Fruit fly (Drosophila melanogaster) whole organism, pupa: ENCODE results near the gene CASK.

Experiments used
- CG10348 ChIP-seq: fragments of 200-800 bp; sonication (Bioruptor generic); IDR thresholded peaks from 2 replicates; pipeline ENCODE4 v1.3.6; 2022; ENCODE audit warnings: missing biosample characterization, missing genetic modification characterization
- CG12605 ChIP-seq: fragments of 200-800 bp; sonication (Bioruptor generic); IDR thresholded peaks from 2 replicates; pipeline ENCODE4 v1.3.6; 2022; ENCODE audit warnings: missing biosample characterization, missing genetic modification characterization
- CG13204 ChIP-seq: fragments of 200-800 bp; sonication (Bioruptor generic); optimal IDR thresholded peaks from 2 replicates; lab custom pipeline; 2018; ENCODE audit warnings: missing biosample characterization, mild to moderate bottlenecking, missing genetic modification characterization, moderate library complexity
- CG14655 ChIP-seq: fragments of 200-800 bp; sonication (Bioruptor generic); optimal IDR thresholded peaks from 3 replicates; lab custom pipeline; 2017; ENCODE audit warnings: mild to moderate bottlenecking, missing biosample characterization, missing genetic modification reagents, missing genetic modification characterization
- CG15710 ChIP-seq: fragments of 200-800 bp; sonication (Bioruptor generic); optimal IDR thresholded peaks from 2 replicates; lab custom pipeline; 2018; ENCODE audit warnings: missing biosample characterization, mild to moderate bottlenecking, missing genetic modification characterization, moderate library complexity
- CG17806 ChIP-seq: fragments of 200-800 bp; sonication (Bioruptor generic); optimal IDR thresholded peaks from 2 replicates; lab custom pipeline; 2018; ENCODE audit warnings: missing biosample characterization, mild to moderate bottlenecking, missing genetic modification characterization, moderate library complexity
- CG32121 ChIP-seq: fragments of 200-800 bp; sonication (Bioruptor generic); IDR thresholded peaks from 2 replicates; pipeline ENCODE4 v1.3.6; 2022; ENCODE audit warnings: missing biosample characterization, missing genetic modification characterization
- CG34367 ChIP-seq: fragments of 200-800 bp; sonication (Bioruptor generic); optimal IDR thresholded peaks from 2 replicates; lab custom pipeline; 2018; ENCODE audit warnings: missing biosample characterization, mild to moderate bottlenecking, missing genetic modification characterization
- CG4496 ChIP-seq: fragments of 200-800 bp; sonication (Bioruptor generic); IDR thresholded peaks from 3 replicates; pipeline ENCODE4 v1.3.6; 2022; ENCODE audit warnings: missing biosample characterization, missing genetic modification characterization
- CG8159 ChIP-seq: fragments of 200-800 bp; sonication (Bioruptor generic); optimal IDR thresholded peaks from 3 replicates; lab custom pipeline; 2018; ENCODE audit warnings: missing biosample characterization, mild to moderate bottlenecking, missing genetic modification characterization, moderate library complexity
- CG8301 ChIP-seq: fragments of 200-800 bp; sonication (Bioruptor generic); optimal IDR thresholded peaks from 2 replicates; lab custom pipeline; 2018; ENCODE audit warnings: missing biosample characterization, mild to moderate bottlenecking, missing genetic modification characterization
- CG9948 ChIP-seq: fragments of 200-800 bp; sonication (Bioruptor generic); optimal IDR thresholded peaks from 2 replicates; lab custom pipeline; 2018; ENCODE audit warnings: missing biosample characterization, mild to moderate bottlenecking, missing genetic modification characterization, moderate library complexity
- D1 ChIP-seq: fragments of 200-800 bp; sonication (Bioruptor generic); optimal IDR thresholded peaks from 2 replicates; lab custom pipeline; 2018; ENCODE audit warnings: missing biosample characterization, mild to moderate bottlenecking, missing genetic modification characterization, moderate library complexity
- EcR ChIP-seq: fragments of 200-800 bp; sonication (Bioruptor generic); optimal IDR thresholded peaks from 3 replicates; lab custom pipeline; 2019; ENCODE audit warnings: missing biosample characterization, missing genetic modification characterization, mild to moderate bottlenecking, moderate library complexity, missing genetic modification reagents
- Ets98B ChIP-seq: fragments of 200-800 bp; sonication (Bioruptor generic); IDR thresholded peaks from 2 replicates; pipeline ENCODE4 v1.3.6; 2022; ENCODE audit warnings: missing biosample characterization, missing genetic modification characterization
- Pif1A ChIP-seq: fragments of 200-800 bp; sonication (Bioruptor generic); optimal IDR thresholded peaks from 3 replicates; lab custom pipeline; 2016; ENCODE audit warnings: missing biosample characterization, missing genetic modification characterization
- Pif1B ChIP-seq: fragments of 200-800 bp; sonication (Bioruptor generic); optimal IDR thresholded peaks from 3 replicates; lab custom pipeline; 2016; ENCODE audit warnings: missing biosample characterization, missing genetic modification characterization
- Snoo ChIP-seq: fragments of 200-800 bp; sonication (Bioruptor generic); optimal IDR thresholded peaks from 3 replicates; lab custom pipeline; 2017; ENCODE audit warnings: missing biosample characterization, mild to moderate bottlenecking, missing genetic modification characterization, inconsistent platforms
- fd96Ca ChIP-seq: fragments of 200-800 bp; sonication (Bioruptor generic); IDR thresholded peaks from 3 replicates; pipeline ENCODE4 v1.3.6; 2022; ENCODE audit warnings: missing biosample characterization, missing genetic modification characterization
- gl ChIP-seq: fragments of 200-800 bp; sonication (Bioruptor generic); optimal IDR thresholded peaks from 2 replicates; lab custom pipeline; 2018; ENCODE audit warnings: missing biosample characterization, mild to moderate bottlenecking, missing genetic modification characterization
- rn ChIP-seq: fragments of 200-800 bp; sonication (Bioruptor generic); IDR thresholded peaks from 2 replicates; pipeline ENCODE4 v1.3.6; 2022; ENCODE audit warnings: missing biosample characterization, missing genetic modification characterization

CASK gene

DNA sequence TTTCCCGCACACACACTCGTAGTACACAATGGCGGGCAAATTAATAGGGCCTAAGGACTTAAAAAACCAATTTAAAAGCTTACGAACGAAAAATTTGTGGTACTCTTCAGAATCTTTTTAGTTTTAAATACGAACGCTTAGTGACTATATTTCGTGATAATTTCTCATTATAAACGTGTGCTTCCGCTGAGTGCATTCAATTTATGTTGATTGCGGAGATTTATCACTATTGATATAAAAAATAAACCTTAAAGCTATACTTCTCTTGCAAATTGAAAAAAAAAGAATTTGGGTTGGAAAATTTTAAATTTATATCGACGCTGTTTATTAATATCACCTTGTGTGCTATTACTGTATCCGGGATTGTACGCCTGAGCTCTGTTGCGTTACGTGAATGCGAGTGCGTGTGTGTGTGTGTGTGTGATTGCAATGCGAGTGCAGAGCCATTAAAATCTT is 26.5 kb upstream of the CASK start:
- TF ChIP-seq fd96Ca (GFP tag; lab: Robert Waterston, UW) (peak; percentile 78), Pif1A (GFP tag; lab: Kevin White, UChicago) (peak; percentile 90), CG13204 (GFP tag; lab: Kevin White, UChicago) (peak; percentile 76), rn (GFP tag; lab: Robert Waterston, UW) (peak; percentile 34; the same call in 1 of the 2 replicates), D1 (peak; percentile 92), CG32121 (GFP tag; lab: Robert Waterston, UW) (peak; percentile 79), EcR (GFP tag; lab: Kevin White, UChicago) (peak; percentile 43), CG4496 (GFP tag; lab: Robert Waterston, UW) (peak; percentile 87), CG15710 (peak; percentile 93), Snoo (peak; percentile 95), CG34367 (tag; lab: Kevin White, UChicago) (peak; percentile 83), CG10348 (GFP tag; lab: Robert Waterston, UW) (peak; percentile 69), CG12605 (GFP tag; lab: Robert Waterston, UW) (peak; percentile 65), CG8159 (peak; percentile 95), CG14655 (GFP tag; lab: Kevin White, UChicago) (peak; percentile 96), gl (tag; lab: Kevin White, UChicago) (peak; percentile 49), CG8301 (tag; lab: Kevin White, UChicago) (peak; percentile 92), CG9948 (tag; lab: Kevin White, UChicago) (peak; percentile 91), Ets98B (GFP tag; lab: Robert Waterston, UW) (peak; percentile 78), CG17806 (peak; percentile 87), Pif1B (GFP tag; lab: Kevin White, UChicago) (peak; percentile 94)

DNA sequence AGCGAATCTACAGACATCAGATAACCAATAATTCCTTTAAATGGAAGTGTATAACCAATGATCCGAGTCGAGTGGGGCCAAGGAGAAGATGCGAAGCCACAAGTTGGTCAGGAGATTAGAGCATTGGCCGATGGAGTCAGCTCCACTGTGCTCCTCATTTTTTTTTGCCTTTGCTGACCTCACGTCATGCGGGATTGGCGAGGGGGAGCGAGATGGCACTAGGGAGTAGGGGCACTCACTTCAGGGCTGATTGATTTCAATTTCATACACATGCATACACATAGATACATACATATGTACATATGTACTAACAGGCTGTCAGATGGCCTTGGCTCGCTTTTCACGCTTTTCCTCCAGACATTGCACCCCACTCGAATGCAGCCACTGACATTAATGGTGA is 25.8 kb upstream of the CASK start:
- TF ChIP-seq D1 (no peak), Pif1A (GFP tag; lab: Kevin White, UChicago) (no peak), Snoo (no peak), CG8159 (no peak), Pif1B (GFP tag; lab: Kevin White, UChicago) (no peak), rn (GFP tag; lab: Robert Waterston, UW) (no peak), CG4496 (GFP tag; lab: Robert Waterston, UW) (peak; percentile 27; the same call in 1 of the 3 replicates), CG17806 (no peak), CG9948 (tag; lab: Kevin White, UChicago) (no peak), CG12605 (GFP tag; lab: Robert Waterston, UW) (no peak), CG8301 (tag; lab: Kevin White, UChicago) (no peak), CG13204 (GFP tag; lab: Kevin White, UChicago) (no peak), gl (tag; lab: Kevin White, UChicago) (no peak), Ets98B (GFP tag; lab: Robert Waterston, UW) (no peak), CG14655 (GFP tag; lab: Kevin White, UChicago) (no peak), EcR (GFP tag; lab: Kevin White, UChicago) (peak; percentile 53), CG32121 (GFP tag; lab: Robert Waterston, UW) (peak; percentile 28; the same call in 1 of the 2 replicates), fd96Ca (GFP tag; lab: Robert Waterston, UW) (peak; percentile 36; the same call in 1 of the 3 replicates)

DNA sequence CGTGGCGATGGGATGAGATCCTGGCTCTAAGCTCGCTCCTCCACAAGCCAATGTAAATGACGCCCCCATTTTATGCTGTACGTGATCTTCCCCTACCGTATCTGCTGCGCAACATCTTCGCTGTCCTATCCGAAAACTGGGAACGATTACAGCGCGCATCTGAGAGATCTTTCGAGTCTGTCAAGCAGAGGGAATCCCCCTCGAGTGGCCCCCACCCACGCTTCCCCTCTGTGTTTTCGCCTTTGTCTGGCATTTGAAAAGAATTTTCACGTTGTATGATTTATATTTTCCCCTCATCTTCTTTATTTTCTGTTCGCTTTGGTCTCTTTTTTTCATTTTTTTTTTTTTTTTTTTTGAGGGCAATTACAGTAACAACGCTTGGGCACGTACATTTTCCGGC is 25.0 kb upstream of the CASK start:
- no peak for TF ChIP-seq CG9948 (tag; lab: Kevin White, UChicago)
- no peak for TF ChIP-seq gl (tag; lab: Kevin White, UChicago)
- no peak for TF ChIP-seq fd96Ca (GFP tag; lab: Robert Waterston, UW)
- TF ChIP-seq CG15710: no peak
- TF ChIP-seq CG8301 (tag; lab: Kevin White, UChicago): no peak
- TF ChIP-seq CG32121 (GFP tag; lab: Robert Waterston, UW): no peak
- TF ChIP-seq D1: no peak
- TF ChIP-seq CG17806: no peak
- no peak for TF ChIP-seq CG8159
- 0 out of 2 replicates have a peak, but pooled peaks have one; percentile 10 for TF ChIP-seq Ets98B (GFP tag; lab: Robert Waterston, UW)
- TF ChIP-seq CG4496 (GFP tag; lab: Robert Waterston, UW): peak; percentile 65; the same call in 2 of the 3 replicates
- no peak for TF ChIP-seq Pif1B (GFP tag; lab: Kevin White, UChicago)
- no peak for TF ChIP-seq CG13204 (GFP tag; lab: Kevin White, UChicago)
- no peak for TF ChIP-seq CG12605 (GFP tag; lab: Robert Waterston, UW)

DNA sequence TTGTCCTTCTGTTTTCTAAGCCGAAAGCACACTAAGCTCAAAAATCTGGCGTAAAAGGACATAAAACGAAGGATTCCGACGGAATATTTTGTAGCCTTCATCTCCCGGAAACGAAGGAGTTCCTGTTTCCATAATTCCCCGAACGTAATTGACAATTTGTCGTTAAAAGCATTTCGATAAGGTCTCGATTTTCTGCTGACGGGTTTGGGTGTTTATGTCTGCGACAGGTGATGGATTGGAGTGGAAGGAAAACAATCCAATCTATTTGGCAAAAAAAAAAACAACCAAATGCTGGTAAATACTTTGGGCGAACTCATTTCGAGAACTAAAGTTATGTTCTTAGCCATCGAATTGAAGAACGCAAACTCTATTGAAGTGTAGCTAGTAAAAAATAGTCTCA is 24.1 kb upstream of the CASK start, which contains the start of gene Gr93d:
Gr93d (minus strand) TSS at position 101 of the 400 bp plus-strand sequence.
- TF ChIP-seq CG8159: no peak
- TF ChIP-seq D1: no peak
- TF ChIP-seq fd96Ca (GFP tag; lab: Robert Waterston, UW): no peak
- TF ChIP-seq CG17806: no peak
- TF ChIP-seq Pif1B (GFP tag; lab: Kevin White, UChicago): no peak
- no peak for TF ChIP-seq CG9948 (tag; lab: Kevin White, UChicago)
- no peak for TF ChIP-seq Snoo
- TF ChIP-seq EcR (GFP tag; lab: Kevin White, UChicago): no peak
- TF ChIP-seq Ets98B (GFP tag; lab: Robert Waterston, UW): no peak
- no peak for TF ChIP-seq CG4496 (GFP tag; lab: Robert Waterston, UW)
- TF ChIP-seq gl (tag; lab: Kevin White, UChicago): no peak
- TF ChIP-seq, all 21 proteins: peak for 0

DNA sequence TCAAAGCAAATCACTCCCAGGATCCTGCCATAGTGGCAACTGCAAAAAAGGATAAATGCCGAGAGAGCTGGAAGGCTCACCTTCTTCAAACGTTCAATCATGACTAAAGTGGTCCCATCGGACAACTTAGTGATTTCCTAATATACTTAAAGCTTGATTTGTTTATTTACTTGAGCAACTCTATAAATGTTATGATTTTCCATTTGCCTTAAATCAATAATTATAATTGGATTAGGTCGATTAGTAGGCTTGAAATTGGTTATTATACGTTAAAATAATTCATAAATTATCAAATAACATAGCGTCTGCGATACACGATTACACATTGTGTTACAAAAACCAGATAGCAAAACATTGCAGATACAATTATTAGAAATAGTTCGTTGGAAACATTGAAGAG is 22.7 kb upstream of the CASK start, which contains the start of gene Gr93c:
Gr93c (minus strand) TSS at position 101 of the 400 bp plus-strand sequence.
- TF ChIP-seq CG8159: no peak
- TF ChIP-seq CG34367 (tag; lab: Kevin White, UChicago): no peak

DNA sequence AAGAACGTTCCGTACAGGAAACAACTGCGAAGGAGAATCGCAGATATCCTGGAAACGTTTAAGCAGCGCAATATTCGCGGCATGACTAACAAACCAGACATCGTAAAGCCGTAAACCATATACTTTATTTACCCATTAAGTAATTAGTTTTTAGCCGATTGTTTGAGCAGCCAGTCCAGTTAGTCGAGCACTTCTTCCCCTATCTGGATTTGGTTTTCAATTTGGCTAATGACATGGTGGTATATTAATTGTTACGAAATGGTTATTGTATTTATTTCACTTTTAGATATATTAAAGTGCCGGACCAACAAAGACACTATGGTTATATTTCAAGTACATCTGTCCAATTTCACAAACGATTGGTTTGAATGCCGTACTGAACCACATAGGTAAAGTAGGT is 21.2 kb upstream of the CASK start, which contains the start of gene Gr93b:
Gr93b (minus strand) TSS at position 101 of the 400 bp plus-strand sequence.
- TF ChIP-seq CG9948 (tag; lab: Kevin White, UChicago) (no peak), EcR (GFP tag; lab: Kevin White, UChicago) (no peak), CG15710 (no peak), CG13204 (GFP tag; lab: Kevin White, UChicago) (no peak), gl (tag; lab: Kevin White, UChicago) (no peak), CG14655 (GFP tag; lab: Kevin White, UChicago) (no peak), Pif1A (GFP tag; lab: Kevin White, UChicago) (no peak), CG12605 (GFP tag; lab: Robert Waterston, UW) (no peak), fd96Ca (GFP tag; lab: Robert Waterston, UW) (no peak), Snoo (no peak), CG32121 (GFP tag; lab: Robert Waterston, UW) (no peak), rn (GFP tag; lab: Robert Waterston, UW) (no peak), CG8159 (no peak), Ets98B (GFP tag; lab: Robert Waterston, UW) (no peak), CG34367 (tag; lab: Kevin White, UChicago) (no peak), CG17806 (no peak), Pif1B (GFP tag; lab: Kevin White, UChicago) (no peak), D1 (no peak)
- TF ChIP-seq, all 21 proteins: peak for 0
